Worm (Caenorhabditis elegans) whole organism, early embryonic: ENCODE results near the gene ife-4.
A peak's percentile ranks its signal among the peaks of the same experiment; 100 is the strongest.

Source experiments
- B0310.2 ChIP-seq: sonication (generic microtip); optimal IDR thresholded peaks from 2 replicates; lab custom pipeline; 2016; ENCODE audit warnings: mild to moderate bottlenecking, missing genetic modification characterization, missing compliant biosample characterization
- F13C5.2 ChIP-seq: sonication (generic microtip); optimal IDR thresholded peaks from 2 replicates; lab custom pipeline; 2017; ENCODE audit warnings: mild to moderate bottlenecking, missing genetic modification characterization, inconsistent platforms, missing compliant biosample characterization
- aly-1 ChIP-seq: sonication (generic microtip); optimal IDR thresholded peaks from 2 replicates; lab custom pipeline; 2016; ENCODE audit warnings: missing genetic modification characterization, missing compliant biosample characterization
- ama-1 ChIP-seq: fragments of 150-350 bp; optimal IDR thresholded peaks from 2 replicates; lab custom pipeline; 2014
- ceh-13 ChIP-seq: fragments of 200-800 bp; sonication (Bioruptor generic); optimal IDR thresholded peaks from 2 replicates; lab custom pipeline; 2018; ENCODE audit warnings: mild to moderate bottlenecking, missing genetic modification characterization, missing compliant biosample characterization
- ceh-36 ChIP-seq: sonication (generic microtip); optimal IDR thresholded peaks from 2 replicates; lab custom pipeline; 2016; ENCODE audit warnings: missing genetic modification characterization, inconsistent platforms, missing compliant biosample characterization
- ets-7 ChIP-seq: sonication (generic microtip); optimal IDR thresholded peaks from 2 replicates; lab custom pipeline; 2016; ENCODE audit warnings: missing genotype, missing genetic modification characterization, missing compliant biosample characterization
- flt-1 ChIP-seq: fragments of 200-800 bp; sonication (Bioruptor generic); IDR thresholded peaks from 2 replicates; pipeline ENCODE4 v1.3.6; 2022; ENCODE audit warnings: missing genetic modification characterization, missing compliant biosample characterization
- hmbx-1 ChIP-seq: sonication (generic microtip); optimal IDR thresholded peaks from 2 replicates; lab custom pipeline; 2016; ENCODE audit warnings: mild to moderate bottlenecking, missing genetic modification characterization, missing compliant biosample characterization
- hmg-4 ChIP-seq: fragments of 200-800 bp; sonication (Bioruptor generic); optimal IDR thresholded peaks from 2 replicates; lab custom pipeline; 2018; ENCODE audit warnings: mild to moderate bottlenecking, missing genetic modification characterization, missing compliant biosample characterization
- hnd-1 ChIP-seq: sonication (generic microtip); optimal IDR thresholded peaks from 2 replicates; lab custom pipeline; 2016; ENCODE audit warnings: missing genetic modification characterization, missing compliant biosample characterization
- pes-1 ChIP-seq: fragments of 200-800 bp; sonication (Bioruptor generic); IDR thresholded peaks from 2 replicates; pipeline ENCODE4 v1.3.6; 2022; ENCODE audit warnings: missing genetic modification reagents, missing genetic modification characterization, missing compliant biosample characterization
- scrt-1 ChIP-seq: fragments of 200-800 bp; sonication (Bioruptor generic); IDR thresholded peaks from 2 replicates; pipeline ENCODE4 v1.3.6; 2022; ENCODE audit warnings: missing genetic modification characterization, missing compliant biosample characterization
- sea-1 ChIP-seq: fragments of 200-800 bp; sonication (Bioruptor generic); conservative IDR thresholded peaks from 2 replicates; pipeline ENCODE4 v1.3.6; 2022; ENCODE audit warnings: missing genetic modification characterization, missing compliant biosample characterization
- tbx-11 ChIP-seq: fragments of 200-800 bp; sonication (Bioruptor generic); IDR thresholded peaks from 2 replicates; pipeline ENCODE4 v1.3.6; 2022; ENCODE audit warnings: missing genetic modification characterization, missing compliant biosample characterization
- tbx-37 ChIP-seq: fragments of 200-800 bp; sonication (Bioruptor generic); conservative IDR thresholded peaks from 2 replicates; pipeline ENCODE4 v1.3.6; 2022; ENCODE audit warnings: missing genetic modification reagents, missing genetic modification characterization, missing compliant biosample characterization
- tra-4 ChIP-seq: sonication (generic microtip); optimal IDR thresholded peaks from 2 replicates; lab custom pipeline; 2017; ENCODE audit warnings: missing genetic modification characterization, missing compliant biosample characterization

The ife-4 gene

ce11 chrX:1081927-1082326 is 22.1 kb upstream of the ife-4 start:
- TF ChIP-seq scrt-1 (0 out of 2 replicates have a peak, but pooled peaks have one; percentile 17), B0310.2 (tag; lab: Kevin White, UChicago) (no peak), hmg-4 (GFP tag; lab: Kevin White, UChicago) (peak; percentile 62), aly-1 (tag; lab: Kevin White, UChicago) (peak; percentile 41)

ce11 chrX:1085000-1085399 is 19.0 kb upstream of the ife-4 start:
- TF ChIP-seq hnd-1 (no peak), aly-1 (tag; lab: Kevin White, UChicago) (no peak)

DNA sequence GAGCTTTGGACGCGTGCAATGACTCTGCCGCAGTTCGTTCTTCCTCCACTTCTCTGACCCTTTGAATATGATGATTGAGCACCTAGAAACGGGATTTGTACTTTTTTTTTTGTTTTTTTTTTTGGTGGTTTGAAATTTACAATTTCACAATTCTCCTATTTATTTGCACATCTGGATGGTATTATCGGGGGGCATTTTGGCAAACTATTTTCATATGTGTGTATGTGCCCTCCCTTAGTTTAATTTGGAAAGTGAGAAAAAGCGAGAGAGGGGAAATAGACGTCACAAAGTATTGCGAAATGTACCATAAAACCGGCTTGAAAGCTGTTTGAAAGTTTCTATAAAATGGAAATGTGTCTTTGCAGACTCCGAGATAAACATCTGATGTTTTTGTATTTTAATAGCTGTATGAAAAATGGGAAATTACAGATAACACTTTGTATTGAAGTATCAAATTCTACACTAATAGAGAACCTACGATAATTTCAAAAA is 17.6 kb upstream of the ife-4 start:
- TF ChIP-seq scrt-1, result no peak
- TF ChIP-seq tbx-11 (GFP tag; lab: Robert Waterston, UW), result no peak
- TF ChIP-seq hnd-1, result no peak
- TF ChIP-seq pes-1, result no peak
- no peak for TF ChIP-seq tra-4 (tag; lab: Kevin White, UChicago)
- TF ChIP-seq flt-1 (GFP tag; lab: Robert Waterston, UW), result no peak
- TF ChIP-seq ama-1, result no peak
- no peak for TF ChIP-seq F13C5.2 (tag; lab: Kevin White, UChicago)
- no peak for TF ChIP-seq ceh-13 (GFP tag; lab: Kevin White, UChicago)
- TF ChIP-seq hmbx-1 (tag; lab: Kevin White, UChicago), result no peak
- TF ChIP-seq hmg-4 (GFP tag; lab: Kevin White, UChicago), result no peak
- no peak for TF ChIP-seq ceh-36 (tag; lab: Kevin White, UChicago)
- no peak for TF ChIP-seq sea-1
- TF ChIP-seq ets-7 (tag; lab: Kevin White, UChicago), result no peak
- TF ChIP-seq tbx-37, result no peak

- TF ChIP-seq scrt-1, result no peak
- no peak for TF ChIP-seq hmbx-1 (tag; lab: Kevin White, UChicago)
- TF ChIP-seq ceh-36 (tag; lab: Kevin White, UChicago), result no peak
- TF ChIP-seq hmg-4 (GFP tag; lab: Kevin White, UChicago), result no peak
- TF ChIP-seq pes-1, result no peak
- TF ChIP-seq F13C5.2 (tag; lab: Kevin White, UChicago), result no peak
- no peak for TF ChIP-seq flt-1 (GFP tag; lab: Robert Waterston, UW)
- TF ChIP-seq ceh-13 (GFP tag; lab: Kevin White, UChicago), result no peak
- no peak for TF ChIP-seq sea-1
- TF ChIP-seq tra-4 (tag; lab: Kevin White, UChicago), result no peak
- no peak for TF ChIP-seq ama-1
- TF ChIP-seq ets-7 (tag; lab: Kevin White, UChicago), result no peak
- TF ChIP-seq tbx-37, result no peak
- no peak for TF ChIP-seq hnd-1
- TF ChIP-seq B0310.2 (tag; lab: Kevin White, UChicago), result no peak
- TF ChIP-seq tbx-11 (GFP tag; lab: Robert Waterston, UW), result no peak
Measured at ce11 chrX:1088048-1088447, 16.0 kb upstream of the ife-4 start, which contains the start of gene rei-2. Gene rei-2, minus strand, starts transcription at chrX:1088148.

- TF ChIP-seq tbx-11 (GFP tag; lab: Robert Waterston, UW), result no peak
- TF ChIP-seq scrt-1, result no peak
- no peak for TF ChIP-seq ceh-13 (GFP tag; lab: Kevin White, UChicago)
- no peak for TF ChIP-seq flt-1 (GFP tag; lab: Robert Waterston, UW)
Measured at ce11 chrX:1089133-1089532, 14.9 kb upstream of the ife-4 start.

DNA sequence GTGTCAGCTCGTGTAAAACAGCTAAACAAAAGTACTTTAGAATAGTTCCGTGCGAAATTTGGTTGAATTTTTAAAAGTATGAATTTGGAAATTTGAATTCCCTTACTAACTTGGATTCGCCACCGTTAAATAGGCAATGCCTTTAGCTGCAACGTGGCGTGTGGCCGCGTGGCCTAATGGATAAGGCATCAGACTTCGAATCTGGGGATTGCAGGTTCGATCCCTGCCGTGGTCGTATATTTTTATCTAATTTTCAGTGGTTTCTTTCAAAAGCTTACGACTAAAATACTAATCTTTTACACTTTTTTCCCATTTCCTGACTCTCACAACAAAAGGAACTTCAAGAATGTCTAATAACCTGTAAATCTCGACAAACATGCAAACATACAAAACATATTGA is 14.3 kb upstream of the ife-4 start:
- TF ChIP-seq hmg-4 (GFP tag; lab: Kevin White, UChicago) (no peak), F13C5.2 (tag; lab: Kevin White, UChicago) (no peak), aly-1 (tag; lab: Kevin White, UChicago) (no peak), hnd-1 (no peak), flt-1 (GFP tag; lab: Robert Waterston, UW) (no peak), ceh-36 (tag; lab: Kevin White, UChicago) (no peak), tbx-11 (GFP tag; lab: Robert Waterston, UW) (no peak), tbx-37 (no peak)

DNA sequence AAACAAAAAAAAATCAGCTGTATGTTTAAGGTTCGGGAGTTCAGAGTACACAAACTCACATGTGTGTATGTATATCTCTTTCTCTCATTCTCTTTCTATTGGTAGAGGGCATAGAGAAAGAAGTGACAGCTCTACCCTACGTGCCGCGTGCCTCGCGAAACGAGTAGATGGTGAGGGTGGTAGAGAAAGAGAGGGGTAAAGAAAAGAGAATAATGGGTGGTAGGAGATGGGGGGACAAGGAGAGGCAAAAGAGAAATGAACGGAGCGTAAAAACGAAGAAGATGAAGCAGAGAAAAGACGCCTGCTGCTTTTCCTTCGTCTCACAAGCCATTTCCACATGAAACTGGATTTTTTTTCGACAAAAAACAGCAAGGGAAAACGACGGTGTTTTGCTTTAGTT is 10.9 kb upstream of the ife-4 start:
- TF ChIP-seq ceh-36 (tag; lab: Kevin White, UChicago) (no peak), sea-1 (0 out of 2 replicates have a peak, but pooled peaks have one; percentile 38), flt-1 (GFP tag; lab: Robert Waterston, UW) (0 out of 2 replicates have a peak, but pooled peaks have one; percentile 13), F13C5.2 (tag; lab: Kevin White, UChicago) (peak; percentile 91), hnd-1 (peak; percentile 9), hmg-4 (GFP tag; lab: Kevin White, UChicago) (peak; percentile 91)

ce11 chrX:1094332-1094731 is 9.7 kb upstream of the ife-4 start:
- TF ChIP-seq ceh-36 (tag; lab: Kevin White, UChicago), result no peak
- no peak for TF ChIP-seq scrt-1
- TF ChIP-seq tbx-37, result no peak

DNA sequence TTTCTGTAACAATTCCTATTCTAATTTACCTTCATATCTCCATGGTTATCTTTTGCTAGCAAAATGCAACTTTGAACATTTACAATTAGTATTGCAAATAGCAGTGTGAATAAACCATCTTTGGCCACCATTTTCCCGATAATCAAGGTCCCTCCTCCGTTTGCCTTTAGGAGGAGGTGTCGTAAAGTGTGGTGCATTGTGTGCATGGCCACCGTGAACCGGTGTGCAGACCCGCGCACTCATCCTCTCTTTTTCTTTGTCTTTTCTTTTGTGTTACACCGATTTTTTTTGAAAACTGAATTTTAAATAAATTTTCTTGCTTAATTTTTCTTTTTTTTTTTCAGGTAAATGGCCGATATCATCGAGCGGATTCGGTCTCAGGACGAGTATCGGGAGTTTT is 7.2 kb upstream of the ife-4 start, which contains the start of the genes pigx-1 and rme-6:
pigx-1 (minus strand) TSS at position 206 of the 400 bp plus-strand sequence.
rme-6 (plus strand) TSS at position 345 of the 400 bp plus-strand sequence.
- TF ChIP-seq F13C5.2 (tag; lab: Kevin White, UChicago), result peak; percentile 16
- no peak for TF ChIP-seq hmbx-1 (tag; lab: Kevin White, UChicago)
